Fruit fly (Drosophila melanogaster): ENCODE measurements around the gene CG12347.

DNA sequence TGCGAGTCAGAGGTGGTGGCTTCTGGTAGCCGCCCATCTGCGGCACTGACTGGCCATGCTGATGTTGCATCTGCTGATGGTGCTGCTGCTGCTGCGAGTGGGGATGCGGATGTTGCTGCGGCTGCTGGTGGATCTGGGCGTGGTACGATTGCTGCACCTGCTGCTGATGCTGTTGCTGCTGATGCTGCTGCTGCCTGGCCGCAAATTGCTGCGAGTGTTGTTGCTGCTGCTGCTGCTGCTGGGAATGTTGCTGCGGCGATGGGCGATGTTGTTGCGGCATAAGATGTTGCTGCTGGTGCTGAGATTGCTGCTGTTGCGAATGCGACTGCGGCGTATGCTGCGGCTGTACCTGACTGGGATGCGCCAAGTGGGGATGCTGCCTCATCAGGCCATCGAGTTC, 1.1 kb upstream of the CG12347 start:
- TF ChIP-seq h (GFP tag; optimal IDR thresholded peaks at IDR 0.05) (no peak), OdsH (GFP tag; optimal IDR thresholded peaks at IDR 0.05) (no peak), fru (GFP tag; optimal IDR thresholded peaks at IDR 0.05) (no peak), brk (GFP tag; optimal IDR thresholded peaks at IDR 0.05) (no peak), Sp1 (GFP tag; optimal IDR thresholded peaks at IDR 0.05) (no peak), Abd-B (GFP tag; optimal IDR thresholded peaks at IDR 0.05) (no peak), woc (GFP tag; optimal IDR thresholded peaks at IDR 0.05) (no peak), Hr78 (GFP tag; optimal IDR thresholded peaks at IDR 0.05) (no peak), lola (GFP tag; optimal IDR thresholded peaks at IDR 0.05) (no peak)
